Worm (Caenorhabditis elegans) whole organism, L2 larva: ENCODE data around the gene ttr-29.

ENCODE experiments used
- C34F6.9 ChIP-seq: fragments of 150-350 bp; optimal IDR thresholded peaks from 2 replicates; lab custom pipeline; 2014; ENCODE audit warnings: missing biosample characterization, missing genetic modification characterization
- F13H6.1 ChIP-seq: sonication (generic microtip); optimal IDR thresholded peaks from 2 replicates; lab custom pipeline; 2016; ENCODE audit warnings: missing genetic modification characterization, missing compliant biosample characterization
- R02D3.7 ChIP-seq: fragments of 150-350 bp; optimal IDR thresholded peaks from 2 replicates; lab custom pipeline; 2014; ENCODE audit warnings: missing biosample characterization, missing genetic modification characterization
- Y55F3AM.14 ChIP-seq: fragments of 200-800 bp; sonication (Bioruptor generic); optimal IDR thresholded peaks from 2 replicates; lab custom pipeline; 2018; ENCODE audit warnings: mild to moderate bottlenecking, missing genetic modification characterization, missing compliant biosample characterization
- ZK546.5 ChIP-seq: sonication (generic microtip); optimal IDR thresholded peaks from 2 replicates; lab custom pipeline; 2017; ENCODE audit warnings: missing biosample characterization, missing genetic modification characterization
- alr-1 ChIP-seq: fragments of 150-350 bp; optimal IDR thresholded peaks from 2 replicates; lab custom pipeline; 2014; ENCODE audit warnings: missing biosample characterization, missing genetic modification characterization
- aly-2 ChIP-seq: fragments of 150-350 bp; optimal IDR thresholded peaks from 2 replicates; lab custom pipeline; 2014; ENCODE audit warnings: missing biosample characterization, missing genetic modification characterization
- ama-1 ChIP-seq: fragments of 150-350 bp; optimal IDR thresholded peaks from 2 replicates; lab custom pipeline; 2018; ENCODE audit warnings: inconsistent platforms
- blmp-1 ChIP-seq: sonication (generic microtip); optimal IDR thresholded peaks from 2 replicates; lab custom pipeline; 2017; ENCODE audit warnings: missing genetic modification characterization, mild to moderate bottlenecking, missing compliant biosample characterization, antibody characterized with exemption, moderate library complexity; ENCODE audit not compliant: insufficient read depth
- ceh-16 ChIP-seq: fragments of 150-350 bp; optimal IDR thresholded peaks from 2 replicates; lab custom pipeline; 2014; ENCODE audit warnings: missing biosample characterization, missing genetic modification characterization
- crh-2 ChIP-seq: sonication (generic microtip); optimal IDR thresholded peaks from 2 replicates; lab custom pipeline; 2017; ENCODE audit warnings: missing biosample characterization, missing genetic modification characterization
- egl-27 ChIP-seq: sonication (generic microtip); optimal IDR thresholded peaks from 3 replicates; lab custom pipeline; 2017; ENCODE audit warnings: missing biosample characterization, missing genetic modification reagents, missing genetic modification characterization
- elt-1 ChIP-seq: fragments of 150-350 bp; optimal IDR thresholded peaks from 2 replicates; lab custom pipeline; 2014; ENCODE audit warnings: missing biosample characterization, missing genetic modification characterization
- elt-3 ChIP-seq: sonication (generic microtip); optimal IDR thresholded peaks from 2 replicates; lab custom pipeline; 2017; ENCODE audit warnings: missing biosample characterization, missing genetic modification characterization
- fos-1 ChIP-seq: fragments of 150-350 bp; optimal IDR thresholded peaks from 2 replicates; lab custom pipeline; 2014; ENCODE audit warnings: missing biosample characterization, missing genetic modification characterization
- gmeb-1 ChIP-seq: fragments of 150-350 bp; optimal IDR thresholded peaks from 2 replicates; lab custom pipeline; 2014; ENCODE audit warnings: missing biosample characterization, missing genetic modification characterization
- lin-11 ChIP-seq: fragments of 150-350 bp; sonication (generic microtip); optimal IDR thresholded peaks from 2 replicates; lab custom pipeline; 2014; ENCODE audit warnings: missing biosample characterization, missing genetic modification characterization, inconsistent platforms, mixed read lengths
- lin-13 ChIP-seq: fragments of 150-350 bp; optimal IDR thresholded peaks from 2 replicates; lab custom pipeline; 2014; ENCODE audit warnings: missing biosample characterization, missing genetic modification reagents, missing genetic modification characterization
- lsy-2 ChIP-seq, 2 experiments: fragments of 150-350 bp in 1 of 2; sonication (generic microtip) in 1 of 2; optimal IDR thresholded peaks; 2 replicates each; lab custom pipeline; 2014 to 2017; ENCODE audit warnings: missing biosample characterization in 2 of 2, missing genetic modification characterization in 2 of 2
- mab-5 ChIP-seq: fragments of 150-350 bp; optimal IDR thresholded peaks from 2 replicates; lab custom pipeline; 2014; ENCODE audit warnings: missing biosample characterization, missing genetic modification characterization
- mbf-1 ChIP-seq: sonication (generic microtip); optimal IDR thresholded peaks from 2 replicates; lab custom pipeline; 2017; ENCODE audit warnings: missing biosample characterization, missing genetic modification characterization
- mdl-1 ChIP-seq, 2 experiments: fragments of 150-350 bp in 1 of 2; sonication (generic microtip) in 1 of 2; optimal IDR thresholded peaks; 2 replicates each; lab custom pipeline; 2017; ENCODE audit warnings: missing biosample characterization in 2 of 2, missing genetic modification characterization in 2 of 2
- nhr-12 ChIP-seq: fragments of 150-350 bp; optimal IDR thresholded peaks from 2 replicates; lab custom pipeline; 2014; ENCODE audit warnings: missing biosample characterization, missing genetic modification characterization
- nhr-129 ChIP-seq: fragments of 150-350 bp; optimal IDR thresholded peaks from 2 replicates; lab custom pipeline; 2014; ENCODE audit warnings: missing biosample characterization, missing genetic modification characterization
- nhr-21 ChIP-seq: fragments of 150-350 bp; optimal IDR thresholded peaks from 2 replicates; lab custom pipeline; 2014; ENCODE audit warnings: missing biosample characterization, missing genetic modification characterization
- nhr-23 ChIP-seq: fragments of 150-350 bp; optimal IDR thresholded peaks from 2 replicates; lab custom pipeline; 2014; ENCODE audit warnings: missing biosample characterization, missing genetic modification reagents, missing genetic modification characterization
- nhr-237 ChIP-seq: fragments of 150-350 bp; optimal IDR thresholded peaks from 2 replicates; lab custom pipeline; 2014; ENCODE audit warnings: missing biosample characterization, missing genetic modification characterization
- nhr-25 ChIP-seq: fragments of 150-350 bp; sonication (generic microtip); optimal IDR thresholded peaks from 3 replicates; lab custom pipeline; 2014; ENCODE audit warnings: missing biosample characterization, missing genetic modification characterization
- nhr-6 ChIP-seq: fragments of 150-350 bp; optimal IDR thresholded peaks from 2 replicates; lab custom pipeline; 2014; ENCODE audit warnings: missing biosample characterization, missing genetic modification characterization
- skn-1 ChIP-seq: sonication (generic microtip); optimal IDR thresholded peaks from 2 replicates; lab custom pipeline; 2017; ENCODE audit warnings: missing biosample characterization, missing genetic modification characterization
- sma-3 ChIP-seq: sonication (generic microtip); optimal IDR thresholded peaks from 2 replicates; lab custom pipeline; 2016; ENCODE audit warnings: missing genetic modification reagents, missing genetic modification characterization, missing compliant biosample characterization
- sma-9 ChIP-seq, 2 experiments: fragments of 150-350 bp in 1 of 2; sonication (generic microtip) in 1 of 2; optimal IDR thresholded peaks; 2 replicates each; lab custom pipeline; 2014 to 2016; ENCODE audit warnings: missing genetic modification characterization in 2 of 2, mild to moderate bottlenecking in 1 of 2, missing biosample characterization in 1 of 2, missing compliant biosample characterization in 1 of 2, missing genetic modification reagents in 1 of 2, moderate library complexity in 1 of 2
- snpc-4 ChIP-seq: fragments of 150-350 bp; optimal IDR thresholded peaks from 2 replicates; lab custom pipeline; 2014; ENCODE audit warnings: missing biosample characterization, missing genetic modification characterization
- unc-39 ChIP-seq: fragments of 150-350 bp; optimal IDR thresholded peaks from 2 replicates; lab custom pipeline; 2014; ENCODE audit warnings: missing biosample characterization, missing genetic modification characterization
- unc-55 ChIP-seq: fragments of 150-350 bp; sonication (generic microtip); optimal IDR thresholded peaks from 3 replicates; lab custom pipeline; 2014; ENCODE audit warnings: missing biosample characterization, missing genetic modification reagents, missing genetic modification characterization
- zag-1 ChIP-seq: fragments of 150-350 bp; optimal IDR thresholded peaks from 2 replicates; lab custom pipeline; 2014; ENCODE audit warnings: missing biosample characterization, missing genetic modification characterization
- ztf-1 ChIP-seq: fragments of 200-800 bp; sonication (Bioruptor generic); conservative IDR thresholded peaks from 2 replicates; pipeline ENCODE4 v1.3.6; 2022; ENCODE audit warnings: missing genetic modification characterization, missing compliant biosample characterization
- ztf-11 ChIP-seq: sonication (generic microtip); optimal IDR thresholded peaks from 2 replicates; lab custom pipeline; 2017; ENCODE audit warnings: missing biosample characterization, missing genetic modification characterization
- ztf-4 ChIP-seq: fragments of 150-350 bp; optimal IDR thresholded peaks from 2 replicates; lab custom pipeline; 2014; ENCODE audit warnings: missing biosample characterization, missing genetic modification characterization

Gene ttr-29

ce11 chrV:12906732-12907131, at the start of gene ttr-29:
TSS of gene ttr-29 (minus strand) at chrV:12906832.
- TF ChIP-seq ztf-11 (tag; lab: Kevin White, UChicago) = no peak
- no peak for TF ChIP-seq sma-9 (GFP tag; optimal IDR thresholded peaks at IDR 0.05; lab: Kevin White, UChicago)
- no peak for TF ChIP-seq sma-9 (tag; optimal IDR thresholded peaks at IDR 0.05; lab: Kevin White, UChicago)
- no peak for TF ChIP-seq C34F6.9 (tag; lab: Kevin White, UChicago)
- no peak for TF ChIP-seq R02D3.7 (tag; lab: Kevin White, UChicago)
- TF ChIP-seq mbf-1 = no peak
- no peak for TF ChIP-seq alr-1 (tag; lab: Kevin White, UChicago)
- TF ChIP-seq unc-39 (tag; lab: Kevin White, UChicago) = no peak

ce11 chrV:12954261-12954660, 47.6 kb upstream of the ttr-29 start:
- TF ChIP-seq snpc-4 (tag; lab: Kevin White, UChicago) = no peak
- no peak for TF ChIP-seq ztf-11 (tag; lab: Kevin White, UChicago)
- no peak for TF ChIP-seq sma-3 (GFP tag; lab: Kevin White, UChicago)
- TF ChIP-seq mdl-1 (tag; optimal IDR thresholded peaks at IDR 0.05; lab: Kevin White, UChicago) = no peak
- TF ChIP-seq ama-1 = no peak
- TF ChIP-seq nhr-21 (tag; lab: Kevin White, UChicago) = no peak
- no peak for TF ChIP-seq alr-1 (tag; lab: Kevin White, UChicago)

ce11 chrV:12953702-12954101, 47.1 kb upstream of the ttr-29 start, which contains the start of gene eif-3.K:
TSS of gene eif-3.K (plus strand) at chrV:12954002.
- TF ChIP-seq elt-3 (tag; lab: Kevin White, UChicago) (no peak), ztf-4 (tag; lab: Kevin White, UChicago) (no peak), crh-2 (no peak), aly-2 (no peak)

- no peak for TF ChIP-seq fos-1 (tag; lab: Kevin White, UChicago)
- TF ChIP-seq ztf-11 (tag; lab: Kevin White, UChicago) = no peak
- TF ChIP-seq nhr-6 (tag; lab: Kevin White, UChicago) = no peak
- TF ChIP-seq crh-2 = peak; percentile 71
- no peak for TF ChIP-seq mab-5 (tag; lab: Kevin White, UChicago)
- no peak for TF ChIP-seq blmp-1 (tag; lab: Kevin White, UChicago)
- peak; percentile 40 for TF ChIP-seq nhr-129 (tag; lab: Kevin White, UChicago)
- TF ChIP-seq zag-1 (tag; lab: Kevin White, UChicago) = no peak
- TF ChIP-seq aly-2 = no peak
- TF ChIP-seq skn-1 (tag; lab: Kevin White, UChicago) = no peak
- peak; percentile 49 for TF ChIP-seq unc-55 (GFP tag; lab: Kevin White, UChicago)
- TF ChIP-seq gmeb-1 (tag; lab: Kevin White, UChicago) = peak; percentile 23
- no peak for TF ChIP-seq ama-1
- peak; percentile 4 for TF ChIP-seq C34F6.9 (tag; lab: Kevin White, UChicago)
- peak in 1 of 2 experiments; percentile 43 for TF ChIP-seq lsy-2 (tag; optimal IDR thresholded peaks at IDR 0.05; lab: Kevin White, UChicago)
- TF ChIP-seq nhr-23 (tag; lab: Kevin White, UChicago) = no peak
- no peak for TF ChIP-seq sma-9 (GFP tag; optimal IDR thresholded peaks at IDR 0.05; lab: Kevin White, UChicago)
- no peak for TF ChIP-seq sma-9 (tag; optimal IDR thresholded peaks at IDR 0.05; lab: Kevin White, UChicago)
Measured at ce11 chrV:12952287-12952686, 45.7 kb upstream of the ttr-29 start, which contains the start of gene pqn-68. TSS of gene pqn-68 (plus strand) at chrV:12952636.

DNA sequence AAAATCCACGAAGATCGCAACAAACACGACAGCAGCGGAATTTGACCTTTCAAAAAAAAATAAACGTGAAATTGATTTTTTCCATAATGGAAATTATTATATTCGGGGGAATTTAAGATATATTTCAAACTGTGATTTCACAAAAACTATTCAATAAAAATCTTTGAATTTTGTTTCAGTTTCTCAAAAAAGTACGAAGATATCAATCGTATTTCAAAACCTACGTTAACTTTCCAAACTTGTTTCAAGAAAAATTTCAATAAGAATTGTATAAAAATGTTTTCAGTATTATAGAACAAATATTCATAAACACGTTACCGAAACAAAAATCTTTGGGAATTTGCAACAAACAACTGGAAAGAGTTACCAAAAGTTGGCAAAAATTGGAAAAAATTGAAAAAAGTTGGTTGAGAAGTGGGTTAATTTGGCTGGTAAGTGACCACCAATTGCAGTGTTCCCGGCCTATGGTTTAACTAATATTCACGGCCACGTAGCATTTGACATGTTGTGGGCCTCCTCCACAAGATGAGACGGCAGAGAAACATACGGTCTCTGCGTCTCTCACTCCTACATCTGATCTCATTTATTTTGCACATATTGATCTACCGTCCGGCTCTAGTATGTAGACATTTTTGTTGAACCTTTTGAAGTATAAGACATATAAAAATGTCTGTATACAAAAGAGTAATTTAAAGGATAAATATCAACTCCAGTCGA, 44.3 kb upstream of the ttr-29 start, which contains the start of the genes T16G1.9 and T16G1.18:
Gene T16G1.9 (minus strand): TSS at position 51 of the 717 bp plus-strand sequence.
Gene T16G1.18 (plus strand): TSS at position 493 of the 717 bp plus-strand sequence.
- TF ChIP-seq unc-55 (GFP tag; lab: Kevin White, UChicago) (peak; percentile 55), nhr-237 (tag; lab: Kevin White, UChicago) (no peak), elt-1 (no peak), ztf-11 (tag; lab: Kevin White, UChicago) (no peak), nhr-6 (tag; lab: Kevin White, UChicago) (no peak), fos-1 (tag; lab: Kevin White, UChicago) (peak; percentile 40), lin-11 (tag; lab: Kevin White, UChicago) (no peak), nhr-25 (tag; lab: Kevin White, UChicago) (no peak), ceh-16 (no peak), mdl-1 (tag; optimal IDR thresholded peaks at IDR 0.05; lab: Kevin White, UChicago) (no peak), skn-1 (tag; lab: Kevin White, UChicago) (no peak), F13H6.1 (tag; lab: Kevin White, UChicago) (peak; percentile 46), nhr-12 (tag; lab: Kevin White, UChicago) (no peak), Y55F3AM.14 (no peak), gmeb-1 (tag; lab: Kevin White, UChicago) (peak; percentile 34), ztf-4 (tag; lab: Kevin White, UChicago) (no peak), R02D3.7 (tag; lab: Kevin White, UChicago) (no peak), lsy-2 (tag; optimal IDR thresholded peaks at IDR 0.05; lab: Kevin White, UChicago) (peak in 1 of 2 experiments; percentile 70), C34F6.9 (tag; lab: Kevin White, UChicago) (peak; percentile 67), zag-1 (tag; lab: Kevin White, UChicago) (no peak), crh-2 (peak; percentile 90), nhr-21 (tag; lab: Kevin White, UChicago) (no peak), snpc-4 (tag; lab: Kevin White, UChicago) (peak; percentile 28), elt-3 (tag; lab: Kevin White, UChicago) (no peak), ztf-1 (GFP tag; lab: Robert Waterston, UW) (no peak), lin-13 (GFP tag; lab: Kevin White, UChicago) (peak; percentile 9), egl-27 (tag; lab: Kevin White, UChicago) (no peak), sma-3 (GFP tag; lab: Kevin White, UChicago) (no peak), ZK546.5 (no peak), ama-1 (no peak), nhr-129 (tag; lab: Kevin White, UChicago) (peak; percentile 48)
